Fruit fly (Drosophila melanogaster): Measurements from ENCODE around the gene CG7987.

- TF ChIP-seq Mnt (GFP tag; optimal IDR thresholded peaks at IDR 0.05) (no peak), Hr96 (GFP tag; optimal IDR thresholded peaks at IDR 0.05) (no peak), tj (GFP tag; optimal IDR thresholded peaks at IDR 0.05) (no peak), kay (GFP tag; ENCODE audit: borderline replicate concordance) (no peak), CG11617 (GFP tag; optimal IDR thresholded peaks at IDR 0.05) (no peak), toe (GFP tag; optimal IDR thresholded peaks at IDR 0.05) (no peak), CG12768 (GFP tag; optimal IDR thresholded peaks at IDR 0.05) (no peak), CG7045 (GFP tag; optimal IDR thresholded peaks at IDR 0.05) (no peak), CG33017 (tag; optimal IDR thresholded peaks at IDR 0.05) (no peak), bab1 (GFP tag; optimal IDR thresholded peaks at IDR 0.05) (no peak), Crg-1 (GFP tag; optimal IDR thresholded peaks at IDR 0.05) (no peak), Clk (GFP tag; optimal IDR thresholded peaks at IDR 0.05) (no peak), cnc (optimal IDR thresholded peaks at IDR 0.05) (no peak)
Observed at dm6 chr3R:14562040-14562439, 13.6 kb downstream of the CG7987 start, which contains the start of gene CG14851.
